Fruit fly (Drosophila melanogaster): ENCODE measurements around the gene Polr2L.

Polr2L gene

DNA sequence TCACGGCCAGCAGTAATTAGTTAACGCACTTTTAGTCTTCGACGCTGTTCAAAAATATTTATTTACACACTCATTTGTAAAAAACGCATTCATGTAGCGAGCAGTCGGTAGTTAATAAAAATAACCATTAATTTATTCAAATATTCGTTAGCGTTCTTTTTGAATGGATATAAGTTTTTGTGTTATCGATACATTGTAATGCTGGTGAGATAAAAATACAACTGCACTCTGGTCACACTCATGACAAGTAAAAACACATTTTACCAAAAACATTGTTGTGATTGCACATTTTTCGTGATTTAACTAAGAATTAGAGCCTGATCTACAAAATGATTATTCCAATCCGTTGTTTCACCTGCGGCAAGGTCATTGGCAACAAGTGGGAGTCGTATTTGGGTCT, at the start of gene Polr2L:
Gene Polr2L (plus strand): TSS at position 223 of the 400 bp plus-strand sequence.
- TF ChIP-seq vfl (GFP tag; optimal IDR thresholded peaks at IDR 0.05), result no peak
- no peak for TF ChIP-seq CG10209 (GFP tag; optimal IDR thresholded peaks at IDR 0.05)
- TF ChIP-seq CG11504 (tag; optimal IDR thresholded peaks at IDR 0.05), result peak; percentile 44
- no peak for TF ChIP-seq Bdp1 (GFP tag; optimal IDR thresholded peaks at IDR 0.05)
- no peak for TF ChIP-seq al (GFP tag; IDR thresholded peaks at IDR 0.05)
- TF ChIP-seq CG10654 (GFP tag; optimal IDR thresholded peaks at IDR 0.05), result no peak
- TF ChIP-seq vvl (GFP tag; IDR thresholded peaks at IDR 0.05), result peak; percentile 34; the same call in 1 of the 2 replicates
- 0 out of 2 replicates have a peak, but pooled peaks have one; percentile 21 for TF ChIP-seq amos (GFP tag; IDR thresholded peaks at IDR 0.05; ENCODE audit: partially characterized antibody)
- TF ChIP-seq gfzf (GFP tag; optimal IDR thresholded peaks at IDR 0.05), result peak; percentile 70
- no peak for TF ChIP-seq CG31365 (tag; optimal IDR thresholded peaks at IDR 0.05)
- TF ChIP-seq crc (GFP tag; optimal IDR thresholded peaks at IDR 0.05), result no peak
- TF ChIP-seq CG13287 (GFP tag; IDR thresholded peaks at IDR 0.05; ENCODE audit: partially characterized antibody), result peak; percentile 25; the same call in 1 of the 2 replicates
- peak; percentile 48 for TF ChIP-seq MESR4 (GFP tag; optimal IDR thresholded peaks at IDR 0.05)
- peak; percentile 28 for TF ChIP-seq trem (tag; optimal IDR thresholded peaks at IDR 0.05)
- TF ChIP-seq stwl (tag; optimal IDR thresholded peaks at IDR 0.05), result peak; percentile 62
- TF ChIP-seq CG2129 (GFP tag; IDR thresholded peaks at IDR 0.05; ENCODE audit: partially characterized antibody), result no peak
- TF ChIP-seq ash1 (GFP tag; optimal IDR thresholded peaks at IDR 0.05), result no peak
- no peak for TF ChIP-seq CG3726 (GFP tag; IDR thresholded peaks at IDR 0.05)
- no peak for TF ChIP-seq bcd (GFP tag; optimal IDR thresholded peaks at IDR 0.05)
- no peak for TF ChIP-seq CG10462 (GFP tag; optimal IDR thresholded peaks at IDR 0.05)
- TF ChIP-seq pho (GFP tag; optimal IDR thresholded peaks at IDR 0.05), result no peak
- TF ChIP-seq CG3281 (GFP tag; optimal IDR thresholded peaks at IDR 0.05), result peak; percentile 69
- peak; percentile 50 for TF ChIP-seq CG2116 (GFP tag; optimal IDR thresholded peaks at IDR 0.05)
- TF ChIP-seq Stat92E (GFP tag; optimal IDR thresholded peaks at IDR 0.05), result no peak
- peak; percentile 53 for TF ChIP-seq CG9797 (GFP tag; optimal IDR thresholded peaks at IDR 0.05)
- no peak for TF ChIP-seq Meics (GFP tag; optimal IDR thresholded peaks at IDR 0.05)
- peak; percentile 41; the same call in 1 of the 2 replicates for TF ChIP-seq Scr (GFP tag; IDR thresholded peaks at IDR 0.05; ENCODE audit: partially characterized antibody)
- TF ChIP-seq Rfx (GFP tag; IDR thresholded peaks at IDR 0.05), result no peak
- TF ChIP-seq Atf3 (GFP tag; optimal IDR thresholded peaks at IDR 0.05), result no peak
- TF ChIP-seq pzg (GFP tag; optimal IDR thresholded peaks at IDR 0.05), result peak; percentile 48
- no peak for TF ChIP-seq odd (GFP tag; optimal IDR thresholded peaks at IDR 0.05)
- peak; percentile 70 for TF ChIP-seq Dp (GFP tag; optimal IDR thresholded peaks at IDR 0.05)
- TF ChIP-seq E2f2 (GFP tag; IDR thresholded peaks at IDR 0.05), result peak; percentile 74
- no peak for TF ChIP-seq Lhr (GFP tag; optimal IDR thresholded peaks at IDR 0.05)
- TF ChIP-seq Myb (GFP tag; optimal IDR thresholded peaks at IDR 0.05), result peak; percentile 93
- no peak for TF ChIP-seq CG9876 (GFP tag; optimal IDR thresholded peaks at IDR 0.05)
- TF ChIP-seq tna (GFP tag; IDR thresholded peaks at IDR 0.05; ENCODE audit: partially characterized antibody), result no peak
- TF ChIP-seq MBD-R2 (GFP tag; IDR thresholded peaks at IDR 0.05), result peak; percentile 50; the same call in 1 of the 2 replicates
- no peak for TF ChIP-seq ftz-f1 (GFP tag; optimal IDR thresholded peaks at IDR 0.05)
- TF ChIP-seq CG10979 (tag; optimal IDR thresholded peaks at IDR 0.05), result no peak
- TF ChIP-seq CTCF (GFP tag; optimal IDR thresholded peaks at IDR 0.05), result no peak
- peak; percentile 63 for TF ChIP-seq Dref (GFP tag; IDR thresholded peaks at IDR 0.05)
- peak; percentile 29 for TF ChIP-seq CG4617 (GFP tag; optimal IDR thresholded peaks at IDR 0.05; ENCODE audit: borderline replicate concordance)
- TF ChIP-seq BEAF-32 (GFP tag; optimal IDR thresholded peaks at IDR 0.05), result peak; percentile 54
- TF ChIP-seq Fer2 (tag; optimal IDR thresholded peaks at IDR 0.05), result no peak

All from whole organism, embryonic.